Fruit fly (Drosophila melanogaster) whole organism, embryonic: ENCODE data around the gene CG34135.

Source experiments
- ATbp ChIP-seq: fragments of 200-800 bp; sonication (Bioruptor generic); optimal IDR thresholded peaks from 2 replicates; lab custom pipeline; 2017; ENCODE audit warnings: missing biosample characterization, mild to moderate bottlenecking, missing genetic modification characterization, missing genetic modification reagents
- Aef1 ChIP-seq: fragments of 200-800 bp; sonication (Bioruptor generic); IDR thresholded peaks from 3 replicates; pipeline ENCODE4 v1.3.6; 2022; ENCODE audit warnings: missing biosample characterization, missing genetic modification characterization
- Bgb ChIP-seq: fragments of 200-800 bp; sonication (Bioruptor generic); IDR thresholded peaks from 2 replicates; pipeline ENCODE4 v1.3.6; 2022; ENCODE audit warnings: missing biosample characterization, missing genetic modification characterization; ENCODE audit not compliant: partially characterized antibody
- CG12219 ChIP-seq: fragments of 200-800 bp; sonication (Bioruptor generic); optimal IDR thresholded peaks from 3 replicates; lab custom pipeline; 2018; ENCODE audit warnings: missing biosample characterization, mild to moderate bottlenecking, missing genetic modification characterization
- CG12744 ChIP-seq: fragments of 200-800 bp; sonication (Bioruptor generic); optimal IDR thresholded peaks from 2 replicates; lab custom pipeline; 2016; ENCODE audit warnings: missing biosample characterization, missing genetic modification characterization
- CG1529 ChIP-seq: fragments of 200-800 bp; sonication (Bioruptor generic); optimal IDR thresholded peaks from 3 replicates; lab custom pipeline; 2018; ENCODE audit warnings: missing biosample characterization, missing genetic modification characterization
- CG17361 ChIP-seq: fragments of 200-800 bp; sonication (Bioruptor generic); IDR thresholded peaks from 3 replicates; pipeline ENCODE4 v1.3.6; 2022; ENCODE audit warnings: missing biosample characterization, missing genetic modification characterization
- CG2116 ChIP-seq: fragments of 200-800 bp; sonication (Bioruptor generic); optimal IDR thresholded peaks from 3 replicates; lab custom pipeline; 2018; ENCODE audit warnings: missing biosample characterization, mild to moderate bottlenecking, missing genetic modification characterization
- CG2120 ChIP-seq: fragments of 200-800 bp; sonication (Bioruptor generic); optimal IDR thresholded peaks from 3 replicates; lab custom pipeline; 2016; ENCODE audit warnings: missing biosample characterization, missing genetic modification characterization
- CG31388 ChIP-seq: fragments of 200-800 bp; sonication (Bioruptor generic); optimal IDR thresholded peaks from 2 replicates; lab custom pipeline; 2016; ENCODE audit warnings: missing biosample characterization, missing genetic modification characterization
- CG32767 ChIP-seq: fragments of 200-800 bp; sonication (Bioruptor generic); IDR thresholded peaks from 2 replicates; pipeline ENCODE4 v1.3.6; 2022; ENCODE audit warnings: missing biosample characterization, missing genetic modification characterization
- CG3407 ChIP-seq: fragments of 200-800 bp; sonication (Bioruptor generic); optimal IDR thresholded peaks from 2 replicates; lab custom pipeline; 2018; ENCODE audit warnings: missing biosample characterization, mild to moderate bottlenecking, missing genetic modification characterization
- CG3995 ChIP-seq: fragments of 200-800 bp; sonication (Bioruptor generic); optimal IDR thresholded peaks from 3 replicates; lab custom pipeline; 2016; ENCODE audit warnings: missing biosample characterization, missing genetic modification characterization
- CG4404 ChIP-seq: fragments of 200-800 bp; sonication (Bioruptor generic); IDR thresholded peaks from 2 replicates; pipeline ENCODE4 v1.3.6; 2022; ENCODE audit warnings: missing biosample characterization, missing genetic modification characterization
- CG5953 ChIP-seq: fragments of 200-800 bp; sonication (Bioruptor generic); IDR thresholded peaks from 2 replicates; pipeline ENCODE4 v1.3.6; 2022; ENCODE audit warnings: missing biosample characterization, missing genetic modification characterization
- CG6654 ChIP-seq: fragments of 200-800 bp; sonication (Bioruptor generic); optimal IDR thresholded peaks from 2 replicates; lab custom pipeline; 2017; ENCODE audit warnings: missing biosample characterization, mild to moderate bottlenecking, missing genetic modification characterization
- CG7357 ChIP-seq: fragments of 200-800 bp; sonication (Bioruptor generic); IDR thresholded peaks from 3 replicates; pipeline ENCODE4 v1.3.6; 2022; ENCODE audit warnings: missing biosample characterization, missing genetic modification characterization
- CG8281 ChIP-seq: fragments of 200-800 bp; sonication (Bioruptor generic); optimal IDR thresholded peaks from 2 replicates; lab custom pipeline; 2018; ENCODE audit warnings: missing biosample characterization, mild to moderate bottlenecking, missing genetic modification characterization, moderate library complexity
- CG8290 ChIP-seq, 3 experiments: fragments of 200-800 bp; sonication (Bioruptor generic); optimal IDR thresholded peaks; 2 replicates each; lab custom pipeline; 2016 to 2019; ENCODE audit warnings: missing biosample characterization in 3 of 3, missing genetic modification characterization in 3 of 3, mild to moderate bottlenecking in 2 of 3, moderate library complexity in 1 of 3
- CG9609 ChIP-seq: fragments of 200-800 bp; sonication (Bioruptor generic); optimal IDR thresholded peaks from 3 replicates; lab custom pipeline; 2016; ENCODE audit warnings: missing biosample characterization, missing genetic modification characterization
- D ChIP-seq, 2 experiments: fragments of 200-800 bp in 1 of 2; fragments of >200 bp in 1 of 2; sonication (Bioruptor generic) in 1 of 2; optimal IDR thresholded peaks; 2 replicates in 1 of 2; 3 replicates in 1 of 2; lab custom pipeline; 2017; ENCODE audit warnings: mild to moderate bottlenecking in 1 of 2, missing biosample characterization in 1 of 2, missing genetic modification characterization in 1 of 2, missing genetic modification reagents in 1 of 2
- Hsf ChIP-seq: fragments of 200-800 bp; sonication (Bioruptor generic); optimal IDR thresholded peaks from 3 replicates; lab custom pipeline; 2016; ENCODE audit warnings: missing biosample characterization, missing genetic modification characterization
- Mes4 ChIP-seq: fragments of 200-800 bp; sonication (Bioruptor generic); optimal IDR thresholded peaks from 2 replicates; lab custom pipeline; 2016; ENCODE audit warnings: missing biosample characterization, missing genetic modification characterization
- NC2β ChIP-seq: fragments of 200-800 bp; sonication (Bioruptor generic); optimal IDR thresholded peaks from 2 replicates; lab custom pipeline; 2016; ENCODE audit warnings: missing biosample characterization, missing genetic modification characterization
- NFAT ChIP-seq: fragments of 200-800 bp; sonication (Bioruptor generic); IDR thresholded peaks from 2 replicates; pipeline ENCODE4 v1.3.6; 2022; ENCODE audit warnings: missing biosample characterization, missing genetic modification characterization
- Sry-δ ChIP-seq: fragments of 200-800 bp; sonication (Bioruptor generic); optimal IDR thresholded peaks from 2 replicates; lab custom pipeline; 2016; ENCODE audit warnings: missing biosample characterization, missing genetic modification characterization
- Trl ChIP-seq, 3 experiments: fragments of >200 bp in 2 of 3; fragments of 200-800 bp in 1 of 3; sonication (Bioruptor generic) in 1 of 3; optimal IDR thresholded peaks; 2 replicates in 1 of 3; 3 replicates in 2 of 3; lab custom pipeline; 2016 to 2017; ENCODE audit warnings: missing biosample characterization in 1 of 3, missing genetic modification characterization in 1 of 3
- Xrp1 ChIP-seq: fragments of 200-800 bp; sonication (Bioruptor generic); IDR thresholded peaks from 2 replicates; pipeline ENCODE4 v1.3.6; 2022; ENCODE audit warnings: missing biosample characterization, missing genetic modification characterization
- amos ChIP-seq: fragments of 200-800 bp; sonication (Bioruptor generic); IDR thresholded peaks from 2 replicates; pipeline ENCODE4 v1.3.6; 2022; ENCODE audit warnings: missing biosample characterization, missing genetic modification characterization; ENCODE audit not compliant: partially characterized antibody
- bab2 ChIP-seq: fragments of 200-800 bp; sonication (Bioruptor generic); optimal IDR thresholded peaks from 2 replicates; lab custom pipeline; 2016; ENCODE audit warnings: missing biosample characterization, missing genetic modification characterization
- bowl ChIP-seq: fragments of 200-800 bp; sonication (Bioruptor generic); IDR thresholded peaks from 2 replicates; pipeline ENCODE4 v1.3.6; 2022; ENCODE audit warnings: missing biosample characterization, missing genetic modification characterization
- chif ChIP-seq, 2 experiments: fragments of 200-800 bp; sonication (Bioruptor generic); optimal IDR thresholded peaks; 3 replicates each; lab custom pipeline; 2016; ENCODE audit warnings: missing biosample characterization in 2 of 2, missing genetic modification characterization in 2 of 2
- croc ChIP-seq: fragments of 200-800 bp; sonication (Bioruptor generic); conservative IDR thresholded peaks from 3 replicates; pipeline ENCODE4 v1.3.6; 2022; ENCODE audit warnings: missing biosample characterization, missing genetic modification characterization
- da ChIP-seq: fragments of 200-800 bp; sonication (Bioruptor generic); optimal IDR thresholded peaks from 2 replicates; lab custom pipeline; 2016; ENCODE audit warnings: missing biosample characterization, missing genetic modification characterization
- fd96Cb ChIP-seq: fragments of 200-800 bp; sonication (Bioruptor generic); optimal IDR thresholded peaks from 2 replicates; lab custom pipeline; 2018; ENCODE audit warnings: missing biosample characterization, mild to moderate bottlenecking, missing genetic modification characterization, moderate library complexity
- gt ChIP-seq: fragments of 200-800 bp; sonication (Bioruptor generic); IDR thresholded peaks from 2 replicates; pipeline ENCODE4 v1.3.6; 2022; ENCODE audit warnings: missing biosample characterization, missing genetic modification characterization
- hth ChIP-seq: fragments of >200 bp; optimal IDR thresholded peaks from 2 replicates; lab custom pipeline; 2017; ENCODE audit warnings: inconsistent platforms
- kni ChIP-seq: fragments of 200-800 bp; sonication (Bioruptor generic); optimal IDR thresholded peaks from 3 replicates; lab custom pipeline; 2017; ENCODE audit warnings: mild to moderate bottlenecking, missing biosample characterization, missing genetic modification reagents, missing genetic modification characterization
- lbe ChIP-seq: fragments of 200-800 bp; sonication (Bioruptor generic); optimal IDR thresholded peaks from 2 replicates; lab custom pipeline; 2016; ENCODE audit warnings: missing biosample characterization, mild to moderate bottlenecking, missing genetic modification characterization
- maf-S ChIP-seq: fragments of 200-800 bp; sonication (Bioruptor generic); optimal IDR thresholded peaks from 2 replicates; lab custom pipeline; 2016; ENCODE audit warnings: missing biosample characterization, missing genetic modification characterization
- oc ChIP-seq: fragments of 200-800 bp; sonication (Bioruptor generic); optimal IDR thresholded peaks from 2 replicates; lab custom pipeline; 2018; ENCODE audit warnings: missing biosample characterization, mild to moderate bottlenecking, missing genetic modification characterization, moderate library complexity
- pros ChIP-seq: fragments of 200-800 bp; sonication (Bioruptor generic); optimal IDR thresholded peaks from 3 replicates; lab custom pipeline; 2019; ENCODE audit warnings: missing biosample characterization, mild to moderate bottlenecking, missing genetic modification characterization, moderate library complexity
- row ChIP-seq: fragments of 200-800 bp; sonication (Bioruptor generic); IDR thresholded peaks from 3 replicates; pipeline ENCODE4 v1.3.6; 2022; ENCODE audit warnings: missing biosample characterization, missing genetic modification characterization
- sens-2 ChIP-seq: fragments of 200-800 bp; sonication (Bioruptor generic); IDR thresholded peaks from 2 replicates; pipeline ENCODE4 v1.3.6; 2022; ENCODE audit warnings: missing biosample characterization, missing genetic modification characterization
- sug ChIP-seq: fragments of 200-800 bp; optimal IDR thresholded peaks from 2 replicates; lab custom pipeline; 2019; ENCODE audit warnings: missing biosample characterization, mild to moderate bottlenecking, missing genetic modification characterization, moderate library complexity
- tup ChIP-seq: fragments of 200-800 bp; sonication (Bioruptor generic); optimal IDR thresholded peaks from 2 replicates; lab custom pipeline; 2016; ENCODE audit warnings: missing biosample characterization, mild to moderate bottlenecking, missing genetic modification characterization, moderate library complexity
- vvl ChIP-seq: fragments of 200-800 bp; sonication (Bioruptor generic); IDR thresholded peaks from 2 replicates; pipeline ENCODE4 v1.3.6; 2022; ENCODE audit warnings: missing biosample characterization, missing genetic modification characterization
- wor ChIP-seq: fragments of 200-800 bp; sonication (Bioruptor generic); IDR thresholded peaks from 2 replicates; pipeline ENCODE4 v1.3.6; 2022; ENCODE audit warnings: missing biosample characterization, missing genetic modification characterization
- zfh1 ChIP-seq: fragments of 200-800 bp; sonication (Bioruptor generic); IDR thresholded peaks from 3 replicates; pipeline ENCODE4 v1.3.6; 2022; ENCODE audit warnings: missing biosample characterization, missing genetic modification characterization

Gene CG34135

dm6 chr3R:8747134-8747870, 20.7 kb downstream of the CG34135 start, which contains the start of the genes CG9801 and Nasp (continued):
- no peak for TF ChIP-seq gt
- TF ChIP-seq croc (GFP tag; lab: Robert Waterston, UW), result no peak
- no peak for TF ChIP-seq CG8281 (tag; lab: Kevin White, UChicago)
- peak; percentile 83 for TF ChIP-seq CG2116 (GFP tag; lab: Kevin White, UChicago)
- no peak for TF ChIP-seq CG12744
- no peak for TF ChIP-seq CG31388
- TF ChIP-seq CG9609 (GFP tag; lab: Kevin White, UChicago), result no peak
- TF ChIP-seq lbe (GFP tag; lab: Kevin White, UChicago), result peak; percentile 43
- no peak for TF ChIP-seq sens-2
- peak; percentile 61 for TF ChIP-seq vvl
- no peak for TF ChIP-seq da (GFP tag; lab: Kevin White, UChicago)
- peak; percentile 29; the same call in 1 of the 3 replicates for TF ChIP-seq zfh1 (GFP tag; lab: Robert Waterston, UW)
- no peak for TF ChIP-seq oc
- TF ChIP-seq bowl, result no peak
- no peak for TF ChIP-seq D (optimal IDR thresholded peaks at IDR 0.05; lab: Kevin White, UChicago)
- no peak for TF ChIP-seq D (GFP tag; optimal IDR thresholded peaks at IDR 0.05; lab: Kevin White, UChicago)
- peak; percentile 51 for TF ChIP-seq row
- TF ChIP-seq CG3995 (GFP tag; lab: Kevin White, UChicago), result peak; percentile 67
- TF ChIP-seq NC2β (GFP tag; lab: Kevin White, UChicago), result peak; percentile 62
- peak; percentile 44 for TF ChIP-seq kni (GFP tag; lab: Kevin White, UChicago)
- TF ChIP-seq ATbp (GFP tag; lab: Kevin White, UChicago), result no peak
- no peak for TF ChIP-seq Trl (optimal IDR thresholded peaks at IDR 0.05; lab: Kevin White, UChicago)
- TF ChIP-seq Trl (GFP tag; optimal IDR thresholded peaks at IDR 0.05; lab: Kevin White, UChicago), result peak; percentile 42
- TF ChIP-seq CG4404 (GFP tag; lab: Robert Waterston, UW), result no peak
- no peak for TF ChIP-seq wor
- TF ChIP-seq fd96Cb, result no peak
- peak; percentile 83 for TF ChIP-seq amos (GFP tag; lab: Robert Waterston, UW)
- peak; percentile 23 for TF ChIP-seq Hsf
- TF ChIP-seq sug (tag; lab: Kevin White, UChicago), result no peak
- peak; percentile 56; the same call in 1 of the 2 replicates for TF ChIP-seq NFAT (GFP tag; lab: Robert Waterston, UW)
- no peak for TF ChIP-seq CG1529 (GFP tag; lab: Kevin White, UChicago)
- no peak for TF ChIP-seq hth (lab: Kevin White, UChicago)
- peak; percentile 32 for TF ChIP-seq Mes4
- TF ChIP-seq tup, result no peak
- TF ChIP-seq CG3407, result no peak
- TF ChIP-seq CG2120 (GFP tag; lab: Kevin White, UChicago), result peak; percentile 46
- no peak for TF ChIP-seq bab2
- TF ChIP-seq CG7357, result no peak
- TF ChIP-seq maf-S (GFP tag; lab: Kevin White, UChicago), result no peak
- TF ChIP-seq CG32767 (GFP tag; lab: Robert Waterston, UW), result no peak
- peak; percentile 51 for TF ChIP-seq CG8290 (GFP tag; optimal IDR thresholded peaks at IDR 0.05; lab: Kevin White, UChicago)
- peak in 1 of 2 experiments; percentile 75 for TF ChIP-seq CG8290 (tag; optimal IDR thresholded peaks at IDR 0.05; lab: Kevin White, UChicago)
- TF ChIP-seq Sry-δ (GFP tag; lab: Kevin White, UChicago), result peak; percentile 83
- no peak; the same call in 2 of the 3 replicates for TF ChIP-seq CG17361
- peak; percentile 2 for TF ChIP-seq pros
- peak; percentile 84 for TF ChIP-seq Bgb (GFP tag; lab: Robert Waterston, UW)
- peak in 1 of 2 experiments; percentile 41 for TF ChIP-seq chif (GFP tag; optimal IDR thresholded peaks at IDR 0.05; lab: Kevin White, UChicago)
- TF ChIP-seq CG5953, result no peak
- TF ChIP-seq Xrp1 (GFP tag; lab: Robert Waterston, UW), result peak; percentile 24; the same call in 1 of the 2 replicates
- no peak for TF ChIP-seq CG6654 (GFP tag; lab: Kevin White, UChicago)
- TF ChIP-seq Aef1 (GFP tag; lab: Robert Waterston, UW), result no peak
- peak; percentile 32 for TF ChIP-seq CG12219 (GFP tag; lab: Kevin White, UChicago)
